Worm (Caenorhabditis elegans) whole organism, midembryonic: Measurements from ENCODE around the gene C49A9.5.

Experiments used
- flt-1 ChIP-seq: fragments of 200-800 bp; sonication (Bioruptor generic); IDR thresholded peaks from 2 replicates; pipeline ENCODE4 v1.3.6; 2022; ENCODE audit warnings: missing genetic modification characterization, missing compliant biosample characterization
- klf-2 ChIP-seq: fragments of 200-800 bp; sonication (Bioruptor generic); conservative IDR thresholded peaks from 2 replicates; pipeline ENCODE4 v1.3.6; 2022; ENCODE audit warnings: missing genetic modification reagents, missing genetic modification characterization, missing compliant biosample characterization
- ref-1 ChIP-seq: fragments of 200-800 bp; sonication (Bioruptor generic); conservative IDR thresholded peaks from 2 replicates; pipeline ENCODE4 v1.3.6; 2022; ENCODE audit warnings: missing genetic modification reagents, missing genetic modification characterization, missing compliant biosample characterization
- tab-1 ChIP-seq: fragments of 200-800 bp; sonication (Bioruptor generic); IDR thresholded peaks from 2 replicates; pipeline ENCODE4 v1.3.6; 2022; ENCODE audit warnings: missing genetic modification characterization, missing compliant biosample characterization
- ztf-23 ChIP-seq: fragments of 200-800 bp; sonication (Bioruptor generic); IDR thresholded peaks from 2 replicates; pipeline ENCODE4 v1.3.6; 2022; ENCODE audit warnings: missing genetic modification reagents, missing genetic modification characterization, missing compliant biosample characterization

- TF ChIP-seq tab-1 (GFP tag; lab: Robert Waterston, UW) (no peak), flt-1 (GFP tag; lab: Robert Waterston, UW) (no peak), klf-2 (GFP tag; lab: Robert Waterston, UW) (no peak), ztf-23 (GFP tag; lab: Robert Waterston, UW) (no peak), ref-1 (GFP tag; lab: Robert Waterston, UW) (no peak)
Measured at ce11 chrIV:6200249-6200648, 13.2 kb upstream of the C49A9.5 start.
